Fruit fly (Drosophila melanogaster): ENCODE measurements around the gene CG13674.

CG13674 gene

DNA sequence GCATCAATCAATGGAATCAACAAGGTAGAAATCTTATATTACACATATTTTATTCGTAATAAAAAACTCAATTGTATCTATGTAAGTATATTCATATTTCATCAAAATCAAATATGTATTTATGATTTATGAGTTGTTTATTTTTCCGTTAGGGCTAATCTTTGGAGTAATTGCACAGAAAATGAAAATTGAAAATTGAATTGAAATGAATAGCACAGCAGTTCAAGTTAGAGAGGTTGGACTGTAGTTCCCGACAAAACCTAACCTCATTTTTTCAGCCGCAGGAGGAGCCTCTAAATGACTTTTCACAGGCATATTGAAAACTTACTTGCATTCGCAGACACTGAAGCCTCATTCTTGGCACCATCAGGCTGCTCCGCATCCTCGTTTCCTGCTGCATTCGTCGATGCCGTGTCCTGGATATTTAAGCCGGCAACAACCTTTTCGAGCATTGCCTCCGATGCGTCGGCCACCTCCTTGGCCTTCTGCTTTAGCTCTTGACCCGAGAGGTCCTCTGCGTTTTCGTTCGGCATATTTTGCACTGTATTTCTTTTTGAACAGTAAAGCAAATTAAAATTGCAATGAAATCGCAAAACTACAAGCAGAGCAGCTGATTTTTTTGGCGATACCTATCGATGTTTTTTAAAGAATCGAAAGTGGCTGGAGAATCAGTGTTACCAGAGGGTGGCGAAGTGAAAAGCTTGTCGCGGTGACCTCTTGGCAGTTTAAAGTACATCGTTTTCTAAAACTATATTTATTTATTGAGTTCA is 40.8 kb downstream of the CG13674 start, which contains the start of gene Nmt (continued):
- TF ChIP-seq tgo (GFP tag; IDR thresholded peaks at IDR 0.05) (no peak), fd64A (GFP tag; optimal IDR thresholded peaks at IDR 0.05) (no peak), nerfin-1 (tag; optimal IDR thresholded peaks at IDR 0.05) (no peak), tio (GFP tag; optimal IDR thresholded peaks at IDR 0.05) (no peak), CG9215 (GFP tag; IDR thresholded peaks at IDR 0.05) (no peak), CG14014 (GFP tag; IDR thresholded peaks at IDR 0.05) (peak; percentile 56; the same call in 1 of the 2 replicates), CG10274 (GFP tag; optimal IDR thresholded peaks at IDR 0.05) (no peak), CG10431 (GFP tag; optimal IDR thresholded peaks at IDR 0.05) (no peak), CkIIα-i1 (GFP tag; IDR thresholded peaks at IDR 0.05) (no peak), Dip3 (GFP tag; optimal IDR thresholded peaks at IDR 0.05) (peak; percentile 4), lmd (GFP tag; IDR thresholded peaks at IDR 0.05) (no peak), wor (GFP tag; IDR thresholded peaks at IDR 0.05) (no peak), Sry-δ (GFP tag; optimal IDR thresholded peaks at IDR 0.05) (peak; percentile 68), CG15269 (tag; optimal IDR thresholded peaks at IDR 0.05) (no peak), CG34422 (GFP tag; IDR thresholded peaks at IDR 0.05) (peak; percentile 68; the same call in 1 of the 3 replicates), az2 (GFP tag; optimal IDR thresholded peaks at IDR 0.05) (peak; percentile 5), CG7556 (GFP tag; optimal IDR thresholded peaks at IDR 0.05) (no peak), ranshi (GFP tag; IDR thresholded peaks at IDR 0.05) (peak; percentile 14; the same call in 1 of the 2 replicates), Oli (tag; optimal IDR thresholded peaks at IDR 0.05) (no peak), CG6654 (GFP tag; optimal IDR thresholded peaks at IDR 0.05) (no peak), dm (GFP tag; optimal IDR thresholded peaks at IDR 0.05) (no peak), CG4424 (GFP tag; optimal IDR thresholded peaks at IDR 0.05) (peak; percentile 27), CTCF (GFP tag; optimal IDR thresholded peaks at IDR 0.05) (no peak), grau (tag; optimal IDR thresholded peaks at IDR 0.05) (peak; percentile 91), Doc3 (GFP tag; IDR thresholded peaks at IDR 0.05; ENCODE audit: partially characterized antibody) (peak; percentile 67), da (GFP tag; optimal IDR thresholded peaks at IDR 0.05) (no peak), Antp (GFP tag; optimal IDR thresholded peaks at IDR 0.05) (no peak), CG30020 (tag; optimal IDR thresholded peaks at IDR 0.05) (no peak), tna (GFP tag; IDR thresholded peaks at IDR 0.05; ENCODE audit: partially characterized antibody) (peak; percentile 53; the same call in 1 of the 2 replicates), nau (GFP tag; optimal IDR thresholded peaks at IDR 0.05) (no peak), CG10321 (GFP tag; IDR thresholded peaks at IDR 0.05) (no peak), sna (GFP tag; IDR thresholded peaks at IDR 0.05; ENCODE audit: partially characterized antibody) (peak; percentile 75), dpn (GFP tag; optimal IDR thresholded peaks at IDR 0.05) (peak in 1 of 2 experiments; percentile 26), CG10147 (GFP tag; optimal IDR thresholded peaks at IDR 0.05) (no peak), Hand (GFP tag; optimal IDR thresholded peaks at IDR 0.05) (no peak), CG15601 (tag; optimal IDR thresholded peaks at IDR 0.05) (no peak), CG16813 (GFP tag; IDR thresholded peaks at IDR 0.05; ENCODE audit: partially characterized antibody) (peak; percentile 82), yki (optimal IDR thresholded peaks at IDR 0.05) (no peak), ems (GFP tag; optimal IDR thresholded peaks at IDR 0.05) (no peak), gem (tag; optimal IDR thresholded peaks at IDR 0.05) (no peak), sob (GFP tag; IDR thresholded peaks at IDR 0.05) (no peak), CG4360 (GFP tag; IDR thresholded peaks at IDR 0.05) (no peak), CG15479 (GFP tag; optimal IDR thresholded peaks at IDR 0.05) (no peak), vvl (GFP tag; IDR thresholded peaks at IDR 0.05) (peak; percentile 12; the same call in 1 of the 2 replicates), mld (GFP tag; IDR thresholded peaks at IDR 0.05; ENCODE audit: partially characterized antibody) (peak; percentile 62; the same call in 1 of the 3 replicates), CG10979 (tag; optimal IDR thresholded peaks at IDR 0.05) (no peak), Dbx (GFP tag; IDR thresholded peaks at IDR 0.05) (0 out of 3 replicates have a peak, but pooled peaks have one; percentile 28), Opbp (GFP tag; IDR thresholded peaks at IDR 0.05; ENCODE audit: partially characterized antibody) (peak; percentile 84), CG7987 (GFP tag; optimal IDR thresholded peaks at IDR 0.05) (no peak), jing (GFP tag; optimal IDR thresholded peaks at IDR 0.05) (no peak)

Data from whole organism, embryonic.